Worm (Caenorhabditis elegans) whole organism, mixed stage, embryonic: ENCODE data around the gene clp-4.

Experiments
- ceh-39 ChIP-seq: fragments of 150-350 bp; optimal IDR thresholded peaks from 2 replicates; lab custom pipeline; 2014; ENCODE audit warnings: missing biosample characterization, missing genetic modification characterization
- cnd-1 ChIP-seq: fragments of 200-800 bp; sonication (Bioruptor generic); optimal IDR thresholded peaks from 2 replicates; lab custom pipeline; 2018; ENCODE audit warnings: mild to moderate bottlenecking, missing genetic modification characterization, missing compliant biosample characterization
- drap-1 ChIP-seq: fragments of 200-800 bp; sonication (Bioruptor generic); optimal IDR thresholded peaks from 3 replicates; lab custom pipeline; 2018; ENCODE audit warnings: mild to moderate bottlenecking, missing genetic modification characterization, missing compliant biosample characterization
- nhr-12 ChIP-seq: fragments of 150-350 bp; optimal IDR thresholded peaks from 2 replicates; lab custom pipeline; 2014; ENCODE audit warnings: missing biosample characterization, missing genetic modification characterization
- nhr-237 ChIP-seq: fragments of 150-350 bp; optimal IDR thresholded peaks from 2 replicates; lab custom pipeline; 2014; ENCODE audit warnings: missing biosample characterization, missing genetic modification characterization
- nhr-76 ChIP-seq: sonication (generic microtip); optimal IDR thresholded peaks from 2 replicates; lab custom pipeline; 2017; ENCODE audit warnings: missing biosample characterization, missing genetic modification characterization
- pha-4 ChIP-seq: fragments of 150-350 bp; optimal IDR thresholded peaks from 2 replicates; lab custom pipeline; 2018; ENCODE audit warnings: missing biosample characterization, missing genetic modification reagents, missing genetic modification characterization
- snpc-4 ChIP-seq: fragments of 150-350 bp; optimal IDR thresholded peaks from 2 replicates; lab custom pipeline; 2014; ENCODE audit warnings: missing biosample characterization, missing genetic modification characterization
- unc-62 ChIP-seq: fragments of 150-350 bp; optimal IDR thresholded peaks from 2 replicates; lab custom pipeline; 2014; ENCODE audit warnings: missing biosample characterization, missing genetic modification reagents, missing genetic modification characterization
- ztf-11 ChIP-seq: fragments of 150-350 bp; optimal IDR thresholded peaks from 2 replicates; lab custom pipeline; 2014; ENCODE audit warnings: missing biosample characterization, missing genetic modification characterization

ce11 chrIII:1856679-1857078 is 38.6 kb upstream of the clp-4 start:
- TF ChIP-seq ceh-39 (tag; lab: Kevin White, UChicago) (no peak), unc-62 (GFP tag; lab: Kevin White, UChicago) (no peak), nhr-12 (tag; lab: Kevin White, UChicago) (no peak), nhr-237 (no peak), nhr-76 (tag; lab: Kevin White, UChicago) (no peak), cnd-1 (tag; lab: Kevin White, UChicago) (no peak), pha-4 (tag; lab: Kevin White, UChicago) (no peak), ztf-11 (no peak), drap-1 (GFP tag; lab: Kevin White, UChicago) (no peak), snpc-4 (tag; lab: Kevin White, UChicago) (no peak)
